Fruit fly (Drosophila melanogaster) whole organism, embryonic: ENCODE data around the gene SsRbeta.

Experiments
- Blimp-1 ChIP-seq: fragments of 200-800 bp; sonication (Bioruptor generic); optimal IDR thresholded peaks from 3 replicates; lab custom pipeline; 2018; ENCODE audit warnings: missing biosample characterization, missing genetic modification characterization, mild to moderate bottlenecking, moderate library complexity, missing genetic modification reagents
- CG10366 ChIP-seq: fragments of 200-800 bp; sonication (Bioruptor generic); IDR thresholded peaks from 2 replicates; pipeline ENCODE4 v1.3.6; 2022; ENCODE audit warnings: missing biosample characterization, missing genetic modification characterization
- CG10979 ChIP-seq: fragments of 200-800 bp; sonication (Bioruptor generic); optimal IDR thresholded peaks from 2 replicates; lab custom pipeline; 2018; ENCODE audit warnings: missing biosample characterization, mild to moderate bottlenecking, missing genetic modification characterization, moderate library complexity
- CG11723 ChIP-seq: fragments of 200-800 bp; sonication (Bioruptor generic); optimal IDR thresholded peaks from 2 replicates; lab custom pipeline; 2017; ENCODE audit warnings: missing biosample characterization, mild to moderate bottlenecking, missing genetic modification characterization
- CG12104 ChIP-seq: fragments of 200-800 bp; sonication (Bioruptor generic); optimal IDR thresholded peaks from 3 replicates; lab custom pipeline; 2016; ENCODE audit warnings: missing biosample characterization, missing genetic modification characterization
- CG1529 ChIP-seq: fragments of 200-800 bp; sonication (Bioruptor generic); optimal IDR thresholded peaks from 3 replicates; lab custom pipeline; 2018; ENCODE audit warnings: missing biosample characterization, missing genetic modification characterization
- CG17328 ChIP-seq: fragments of 200-800 bp; sonication (Bioruptor generic); IDR thresholded peaks from 2 replicates; pipeline ENCODE4 v1.3.6; 2022; ENCODE audit warnings: missing biosample characterization, missing genetic modification characterization
- CG17612 ChIP-seq: fragments of 200-800 bp; sonication (Bioruptor generic); IDR thresholded peaks from 2 replicates; pipeline ENCODE4 v1.3.6; 2022; ENCODE audit warnings: missing biosample characterization, missing genetic modification characterization
- CG31365 ChIP-seq: fragments of 200-800 bp; sonication (Bioruptor generic); optimal IDR thresholded peaks from 2 replicates; lab custom pipeline; 2018; ENCODE audit warnings: missing biosample characterization, mild to moderate bottlenecking, missing genetic modification characterization
- CG31388 ChIP-seq: fragments of 200-800 bp; sonication (Bioruptor generic); optimal IDR thresholded peaks from 2 replicates; lab custom pipeline; 2016; ENCODE audit warnings: missing biosample characterization, missing genetic modification characterization
- CG31441 ChIP-seq: fragments of 200-800 bp; sonication (Bioruptor generic); IDR thresholded peaks from 2 replicates; pipeline ENCODE4 v1.3.6; 2022; ENCODE audit warnings: missing biosample characterization, missing genetic modification characterization
- CG32532 ChIP-seq: fragments of 200-800 bp; sonication (Bioruptor generic); IDR thresholded peaks from 2 replicates; pipeline ENCODE4 v1.3.6; 2022; ENCODE audit warnings: missing biosample characterization, missing genetic modification characterization
- CG3847 ChIP-seq: fragments of 200-800 bp; sonication (Bioruptor generic); IDR thresholded peaks from 2 replicates; pipeline ENCODE4 v1.3.6; 2022; ENCODE audit warnings: missing biosample characterization, missing genetic modification characterization
- CG4730 ChIP-seq: fragments of 200-800 bp; sonication (Bioruptor generic); IDR thresholded peaks from 2 replicates; pipeline ENCODE4 v1.3.6; 2022; ENCODE audit warnings: missing biosample characterization, missing genetic modification characterization
- CG4854 ChIP-seq: fragments of 200-800 bp; sonication (Bioruptor generic); optimal IDR thresholded peaks from 2 replicates; lab custom pipeline; 2016; ENCODE audit warnings: missing biosample characterization, missing genetic modification characterization, inconsistent platforms
- CG6654 ChIP-seq: fragments of 200-800 bp; sonication (Bioruptor generic); optimal IDR thresholded peaks from 2 replicates; lab custom pipeline; 2017; ENCODE audit warnings: missing biosample characterization, mild to moderate bottlenecking, missing genetic modification characterization
- CG6791 ChIP-seq: fragments of 200-800 bp; sonication (Bioruptor generic); IDR thresholded peaks from 3 replicates; pipeline ENCODE4 v1.3.6; 2022; ENCODE audit warnings: missing biosample characterization, missing genetic modification characterization; ENCODE audit not compliant: partially characterized antibody
- CG8281 ChIP-seq: fragments of 200-800 bp; sonication (Bioruptor generic); optimal IDR thresholded peaks from 2 replicates; lab custom pipeline; 2018; ENCODE audit warnings: missing biosample characterization, mild to moderate bottlenecking, missing genetic modification characterization, moderate library complexity
- Dbx ChIP-seq: fragments of 200-800 bp; sonication (Bioruptor generic); IDR thresholded peaks from 3 replicates; pipeline ENCODE4 v1.3.6; 2022; ENCODE audit warnings: missing biosample characterization, missing genetic modification characterization
- E2f2 ChIP-seq: fragments of 200-800 bp; sonication (Bioruptor generic); IDR thresholded peaks from 2 replicates; pipeline ENCODE4 v1.3.6; 2022; ENCODE audit warnings: missing biosample characterization, missing genetic modification characterization
- HLH54F ChIP-seq: fragments of 200-800 bp; sonication (Bioruptor generic); optimal IDR thresholded peaks from 3 replicates; lab custom pipeline; 2016; ENCODE audit warnings: missing biosample characterization, missing genetic modification characterization
- Kr ChIP-seq: fragments of 200-800 bp; sonication (Bioruptor generic); optimal IDR thresholded peaks from 2 replicates; lab custom pipeline; 2017; ENCODE audit warnings: missing biosample characterization, mild to moderate bottlenecking, missing genetic modification characterization
- NC2α ChIP-seq: fragments of 200-800 bp; sonication (Bioruptor generic); optimal IDR thresholded peaks from 2 replicates; lab custom pipeline; 2016; ENCODE audit warnings: missing biosample characterization, missing genetic modification characterization
- Oaz ChIP-seq: fragments of 200-800 bp; sonication (Bioruptor generic); IDR thresholded peaks from 2 replicates; pipeline ENCODE4 v1.3.6; 2022; ENCODE audit warnings: missing biosample characterization, missing genetic modification characterization
- Rfx ChIP-seq: fragments of 200-800 bp; sonication (Bioruptor generic); IDR thresholded peaks from 2 replicates; pipeline ENCODE4 v1.3.6; 2022; ENCODE audit warnings: missing biosample characterization, missing genetic modification characterization
- Six4 ChIP-seq: fragments of 200-800 bp; sonication (Bioruptor generic); optimal IDR thresholded peaks from 2 replicates; lab custom pipeline; 2016; ENCODE audit warnings: missing biosample characterization, missing genetic modification characterization
- Spps ChIP-seq: fragments of 200-800 bp; sonication (Bioruptor generic); optimal IDR thresholded peaks from 2 replicates; lab custom pipeline; 2018; ENCODE audit warnings: missing biosample characterization, mild to moderate bottlenecking, missing genetic modification characterization
- Vsx1 ChIP-seq: fragments of 200-800 bp; sonication (Bioruptor generic); optimal IDR thresholded peaks from 2 replicates; lab custom pipeline; 2017; ENCODE audit warnings: missing biosample characterization, mild to moderate bottlenecking, missing genetic modification characterization, missing genetic modification reagents
- YL-1 ChIP-seq: fragments of 200-800 bp; sonication (Bioruptor generic); optimal IDR thresholded peaks from 3 replicates; lab custom pipeline; 2017; ENCODE audit warnings: missing biosample characterization, mild to moderate bottlenecking, missing genetic modification characterization
- bigmax ChIP-seq: fragments of 200-800 bp; sonication (Bioruptor generic); optimal IDR thresholded peaks from 2 replicates; lab custom pipeline; 2018; ENCODE audit warnings: missing biosample characterization, mild to moderate bottlenecking, missing genetic modification characterization
- btn ChIP-seq: fragments of 200-800 bp; sonication (Bioruptor generic); optimal IDR thresholded peaks from 2 replicates; lab custom pipeline; 2016; ENCODE audit warnings: missing biosample characterization, missing genetic modification characterization
- chif ChIP-seq, 2 experiments: fragments of 200-800 bp; sonication (Bioruptor generic); optimal IDR thresholded peaks; 3 replicates each; lab custom pipeline; 2016; ENCODE audit warnings: missing biosample characterization in 2 of 2, missing genetic modification characterization in 2 of 2
- chn ChIP-seq: fragments of 200-800 bp; sonication (Bioruptor generic); optimal IDR thresholded peaks from 2 replicates; lab custom pipeline; 2016; ENCODE audit warnings: missing biosample characterization, missing genetic modification characterization
- corto ChIP-seq: fragments of 200-800 bp; sonication (Bioruptor generic); optimal IDR thresholded peaks from 2 replicates; lab custom pipeline; 2016; ENCODE audit warnings: missing biosample characterization, mild to moderate bottlenecking, missing genetic modification characterization, moderate library complexity
- croc ChIP-seq: fragments of 200-800 bp; sonication (Bioruptor generic); conservative IDR thresholded peaks from 3 replicates; pipeline ENCODE4 v1.3.6; 2022; ENCODE audit warnings: missing biosample characterization, missing genetic modification characterization
- cwo ChIP-seq: fragments of 200-800 bp; sonication (Bioruptor generic); optimal IDR thresholded peaks from 3 replicates; lab custom pipeline; 2017; ENCODE audit warnings: missing biosample characterization, missing genetic modification characterization, mild to moderate bottlenecking, moderate library complexity, missing genetic modification reagents
- gcm2 ChIP-seq: fragments of 200-800 bp; sonication (Bioruptor generic); optimal IDR thresholded peaks from 2 replicates; lab custom pipeline; 2016; ENCODE audit warnings: missing biosample characterization, missing genetic modification characterization
- her ChIP-seq: fragments of 200-800 bp; sonication (Bioruptor generic); optimal IDR thresholded peaks from 2 replicates; lab custom pipeline; 2016; ENCODE audit warnings: missing biosample characterization, missing genetic modification characterization
- insv ChIP-seq, 2 experiments: fragments of 200-800 bp; sonication (Bioruptor generic); optimal IDR thresholded peaks; 3 replicates each; lab custom pipeline; 2016 to 2018; ENCODE audit warnings: missing biosample characterization in 2 of 2, missing genetic modification characterization in 2 of 2
- ken ChIP-seq: fragments of 200-800 bp; sonication (Bioruptor generic); IDR thresholded peaks from 3 replicates; pipeline ENCODE4 v1.3.6; 2022; ENCODE audit warnings: missing biosample characterization, missing genetic modification characterization
- knrl ChIP-seq: fragments of 200-800 bp; sonication (Bioruptor generic); IDR thresholded peaks from 3 replicates; pipeline ENCODE4 v1.3.6; 2022; ENCODE audit warnings: missing biosample characterization, missing genetic modification characterization; ENCODE audit not compliant: partially characterized antibody
- odd ChIP-seq: fragments of 200-800 bp; sonication (Bioruptor generic); optimal IDR thresholded peaks from 2 replicates; lab custom pipeline; 2017; ENCODE audit warnings: missing biosample characterization, mild to moderate bottlenecking, missing genetic modification characterization
- onecut ChIP-seq: fragments of 200-800 bp; sonication (Bioruptor generic); IDR thresholded peaks from 2 replicates; pipeline ENCODE4 v1.3.6; 2022; ENCODE audit warnings: missing biosample characterization, missing genetic modification characterization
- org-1 ChIP-seq: fragments of 200-800 bp; sonication (Bioruptor generic); optimal IDR thresholded peaks from 2 replicates; lab custom pipeline; 2017; ENCODE audit warnings: missing biosample characterization, missing genetic modification characterization
- peb ChIP-seq: fragments of 200-800 bp; sonication (Bioruptor generic); IDR thresholded peaks from 2 replicates; pipeline ENCODE4 v1.3.6; 2022; ENCODE audit warnings: missing biosample characterization, missing genetic modification characterization
- ro ChIP-seq: fragments of 200-800 bp; sonication (Bioruptor generic); IDR thresholded peaks from 2 replicates; pipeline ENCODE4 v1.3.6; 2022; ENCODE audit warnings: missing biosample characterization, missing genetic modification characterization
- sim ChIP-seq: fragments of 200-800 bp; sonication (Bioruptor generic); IDR thresholded peaks from 2 replicates; pipeline ENCODE4 v1.3.6; 2022; ENCODE audit warnings: missing biosample characterization, missing genetic modification characterization
- tap ChIP-seq: fragments of 200-800 bp; optimal IDR thresholded peaks from 3 replicates; lab custom pipeline; 2019; ENCODE audit warnings: missing biosample characterization, mild to moderate bottlenecking, missing genetic modification characterization, moderate library complexity
- tx ChIP-seq: fragments of 200-800 bp; sonication (Bioruptor generic); optimal IDR thresholded peaks from 2 replicates; lab custom pipeline; 2016; ENCODE audit warnings: missing biosample characterization, missing genetic modification characterization
- zen ChIP-seq: fragments of 200-800 bp; sonication (Bioruptor generic); optimal IDR thresholded peaks from 3 replicates; lab custom pipeline; 2018; ENCODE audit warnings: missing biosample characterization, mild to moderate bottlenecking, missing genetic modification characterization, moderate library complexity
- zfh1 ChIP-seq: fragments of 200-800 bp; sonication (Bioruptor generic); IDR thresholded peaks from 3 replicates; pipeline ENCODE4 v1.3.6; 2022; ENCODE audit warnings: missing biosample characterization, missing genetic modification characterization

The SsRbeta gene

dm6 chr3L:16128481-16128972 lies 890 bp upstream of the SsRbeta start, which contains the start of gene Pgm1 (continued):
- peak; percentile 75 for TF ChIP-seq zen
- no peak for TF ChIP-seq tap (tag; lab: Kevin White, UChicago)
- peak in 1 of 2 experiments; percentile 35 for TF ChIP-seq insv (GFP tag; optimal IDR thresholded peaks at IDR 0.05; lab: Kevin White, UChicago)
- TF ChIP-seq CG3847, result peak; percentile 60
- peak; percentile 77 for TF ChIP-seq zfh1
- peak; percentile 89 for TF ChIP-seq chn (GFP tag; lab: Kevin White, UChicago)
- TF ChIP-seq bigmax, result no peak
- TF ChIP-seq CG31388 (GFP tag; lab: Kevin White, UChicago), result peak; percentile 51
- TF ChIP-seq CG4730 (GFP tag; lab: Robert Waterston, UW), result peak; percentile 44
- TF ChIP-seq Dbx (GFP tag; lab: Robert Waterston, UW), result peak; percentile 52
- TF ChIP-seq Oaz (GFP tag; lab: Robert Waterston, UW), result peak; percentile 66; the same call in 1 of the 2 replicates
- peak; percentile 70 for TF ChIP-seq Spps
- peak; percentile 72 for TF ChIP-seq CG4854
- peak; percentile 39; the same call in 1 of the 2 replicates for TF ChIP-seq sim
- peak; percentile 81 for TF ChIP-seq Six4 (GFP tag; lab: Kevin White, UChicago)
- no peak for TF ChIP-seq CG6791
- TF ChIP-seq ken (GFP tag; lab: Robert Waterston, UW), result peak; percentile 73; the same call in 2 of the 3 replicates
- TF ChIP-seq CG32532, result peak; percentile 77
- TF ChIP-seq CG10366, result peak; percentile 77
- TF ChIP-seq HLH54F, result peak; percentile 87
- TF ChIP-seq CG8281 (tag; lab: Kevin White, UChicago), result no peak
- peak; percentile 76 for TF ChIP-seq CG17328 (GFP tag; lab: Robert Waterston, UW)
- TF ChIP-seq CG10979, result peak; percentile 79
- peak; percentile 48 for TF ChIP-seq CG17612 (GFP tag; lab: Robert Waterston, UW)
- peak; percentile 81 for TF ChIP-seq org-1 (GFP tag; lab: Kevin White, UChicago)
- no peak for TF ChIP-seq odd
- peak; percentile 87 for TF ChIP-seq gcm2 (GFP tag; lab: Kevin White, UChicago)
- peak; percentile 57; the same call in 1 of the 2 replicates for TF ChIP-seq onecut (GFP tag; lab: Robert Waterston, UW)
- peak; percentile 70 for TF ChIP-seq btn
- TF ChIP-seq croc (GFP tag; lab: Robert Waterston, UW), result peak; percentile 44
- peak; percentile 88 to 90 for TF ChIP-seq chif (GFP tag; optimal IDR thresholded peaks at IDR 0.05; lab: Kevin White, UChicago)
- no peak for TF ChIP-seq knrl (GFP tag; lab: Robert Waterston, UW)
- TF ChIP-seq Blimp-1 (GFP tag; lab: Kevin White, UChicago), result no peak
- peak; percentile 53; the same call in 1 of the 2 replicates for TF ChIP-seq E2f2 (GFP tag; lab: Robert Waterston, UW)
- TF ChIP-seq tx (GFP tag; lab: Kevin White, UChicago), result peak; percentile 88
- peak; percentile 52; the same call in 1 of the 2 replicates for TF ChIP-seq peb (GFP tag; lab: Robert Waterston, UW)
- peak; percentile 22 for TF ChIP-seq CG12104 (GFP tag; lab: Kevin White, UChicago)
- peak; percentile 61 for TF ChIP-seq YL-1 (GFP tag; lab: Kevin White, UChicago)
- peak; percentile 85 for TF ChIP-seq Rfx (GFP tag; lab: Robert Waterston, UW)
- peak; percentile 67 for TF ChIP-seq corto (GFP tag; lab: Kevin White, UChicago)
- TF ChIP-seq CG11723, result peak; percentile 76
- peak; percentile 82 for TF ChIP-seq cwo
- peak; percentile 65 for TF ChIP-seq CG31441 (GFP tag; lab: Robert Waterston, UW)
- peak; percentile 79 for TF ChIP-seq NC2α (GFP tag; lab: Kevin White, UChicago)
- peak; percentile 65 for TF ChIP-seq CG1529 (GFP tag; lab: Kevin White, UChicago)
- TF ChIP-seq Vsx1 (GFP tag; lab: Kevin White, UChicago), result peak; percentile 51
- peak; percentile 94 for TF ChIP-seq her
- TF ChIP-seq Kr (GFP tag; lab: Kevin White, UChicago), result no peak
- peak; percentile 50 for TF ChIP-seq CG6654
- TF ChIP-seq ro (GFP tag; lab: Robert Waterston, UW), result no peak
- peak; percentile 72 for TF ChIP-seq CG31365
